Worm (Caenorhabditis elegans) whole organism, L1 larva: ENCODE measurements around the gene gegf-1.

ENCODE experiments used
- C04F5.9 ChIP-seq: sonication (generic microtip); optimal IDR thresholded peaks from 2 replicates; lab custom pipeline; 2016; ENCODE audit warnings: missing genetic modification characterization, missing compliant biosample characterization
- C16A3.4 ChIP-seq: fragments of 150-350 bp; optimal IDR thresholded peaks from 2 replicates; lab custom pipeline; 2014; ENCODE audit warnings: missing biosample characterization, missing genetic modification characterization
- F16B12.6 ChIP-seq: fragments of 150-350 bp; optimal IDR thresholded peaks from 2 replicates; lab custom pipeline; 2014; ENCODE audit warnings: missing biosample characterization, missing genetic modification characterization
- Y116A8C.19 ChIP-seq: sonication (generic microtip); optimal IDR thresholded peaks from 2 replicates; lab custom pipeline; 2016; ENCODE audit warnings: missing compliant biosample characterization, missing genetic modification characterization, borderline replicate concordance
- alr-1 ChIP-seq: fragments of 200-800 bp; sonication (Bioruptor generic); optimal IDR thresholded peaks from 2 replicates; lab custom pipeline; 2018; ENCODE audit warnings: borderline replicate concordance, mild to moderate bottlenecking, missing genetic modification characterization, missing compliant biosample characterization
- ces-1 ChIP-seq: fragments of 150-350 bp; optimal IDR thresholded peaks from 2 replicates; lab custom pipeline; 2014; ENCODE audit warnings: missing biosample characterization, missing genetic modification reagents, missing genetic modification characterization
- dpl-1 ChIP-seq, 3 experiments: fragments of 150-350 bp in 2 of 3; sonication (generic microtip) in 1 of 3; optimal IDR thresholded peaks; 2 replicates each; lab custom pipeline; 2014 to 2017; ENCODE audit warnings: missing biosample characterization in 3 of 3, missing genetic modification characterization in 3 of 3, missing genetic modification reagents in 3 of 3
- dsc-1 ChIP-seq: sonication (generic microtip); optimal IDR thresholded peaks from 2 replicates; lab custom pipeline; 2016; ENCODE audit warnings: mild to moderate bottlenecking, missing genetic modification characterization, missing compliant biosample characterization
- efl-3 ChIP-seq: fragments of 200-800 bp; sonication (Bioruptor generic); optimal IDR thresholded peaks from 2 replicates; lab custom pipeline; 2018; ENCODE audit warnings: mild to moderate bottlenecking, missing genetic modification characterization, missing compliant biosample characterization
- elt-2 ChIP-seq: sonication (generic microtip); optimal IDR thresholded peaks from 2 replicates; lab custom pipeline; 2016; ENCODE audit warnings: missing genetic modification characterization, mild to moderate bottlenecking, inconsistent platforms, missing compliant biosample characterization, missing genetic modification reagents
- elt-3 ChIP-seq, 6 experiments: fragments of 150-350 bp in 1 of 6; sonication (generic microtip); optimal IDR thresholded peaks; 2 replicates each; lab custom pipeline; 2017 to 2018; ENCODE audit warnings: missing biosample characterization in 6 of 6, missing genetic modification characterization in 6 of 6, inconsistent platforms in 1 of 6
- ets-5 ChIP-seq: fragments of 200-800 bp; sonication (Bioruptor generic); IDR thresholded peaks from 2 replicates; pipeline ENCODE4 v1.3.6; 2022; ENCODE audit warnings: missing genetic modification characterization, missing compliant biosample characterization
- fkh-4 ChIP-seq: sonication (generic microtip); optimal IDR thresholded peaks from 2 replicates; lab custom pipeline; 2016; ENCODE audit warnings: missing compliant biosample characterization, missing genetic modification characterization, borderline replicate concordance
- fkh-8 ChIP-seq: sonication (generic microtip); optimal IDR thresholded peaks from 2 replicates; lab custom pipeline; 2016; ENCODE audit warnings: mild to moderate bottlenecking, missing genetic modification characterization, missing compliant biosample characterization
- fos-1 ChIP-seq: fragments of 150-350 bp; optimal IDR thresholded peaks from 2 replicates; lab custom pipeline; 2014; ENCODE audit warnings: missing biosample characterization, missing genetic modification characterization
- grh-1 ChIP-seq: fragments of 200-800 bp; sonication (Bioruptor generic); IDR thresholded peaks from 2 replicates; pipeline ENCODE4 v1.3.6; 2022; ENCODE audit warnings: missing genetic modification reagents, missing genetic modification characterization, missing compliant biosample characterization
- hlh-17 ChIP-seq: fragments of 200-800 bp; sonication (Bioruptor generic); optimal IDR thresholded peaks from 2 replicates; lab custom pipeline; 2018; ENCODE audit warnings: missing genetic modification characterization, mild to moderate bottlenecking, missing compliant biosample characterization, moderate library complexity, borderline replicate concordance
- irx-1 ChIP-seq: sonication (generic microtip); optimal IDR thresholded peaks from 2 replicates; lab custom pipeline; 2016; ENCODE audit warnings: missing genetic modification characterization, missing compliant biosample characterization
- isw-1 ChIP-seq: fragments of 200-800 bp; sonication (Bioruptor generic); IDR thresholded peaks from 2 replicates; pipeline ENCODE4 v1.3.6; 2022; ENCODE audit warnings: missing genetic modification characterization, missing compliant biosample characterization
- lin-13 ChIP-seq: fragments of 150-350 bp; optimal IDR thresholded peaks from 2 replicates; lab custom pipeline; 2014; ENCODE audit warnings: missing biosample characterization, missing genetic modification reagents, missing genetic modification characterization
- lin-15B ChIP-seq: fragments of 150-350 bp; sonication (generic microtip); optimal IDR thresholded peaks from 3 replicates; lab custom pipeline; 2014; ENCODE audit warnings: missing biosample characterization, missing genetic modification characterization
- lir-3 ChIP-seq: sonication (generic microtip); optimal IDR thresholded peaks from 2 replicates; lab custom pipeline; 2016; ENCODE audit warnings: mild to moderate bottlenecking, missing genetic modification characterization, moderate library complexity, missing compliant biosample characterization; ENCODE audit not compliant: poor library complexity
- lsy-2 ChIP-seq, 2 experiments: fragments of 150-350 bp; optimal IDR thresholded peaks; 2 replicates each; lab custom pipeline; 2014; ENCODE audit warnings: missing biosample characterization in 2 of 2, missing genetic modification characterization in 2 of 2
- mab-9 ChIP-seq: fragments of 200-800 bp; sonication (Bioruptor generic); IDR thresholded peaks from 2 replicates; pipeline ENCODE4 v1.3.6; 2022; ENCODE audit warnings: missing genetic modification reagents, missing genetic modification characterization, missing compliant biosample characterization
- nhr-11 ChIP-seq: fragments of 150-350 bp; optimal IDR thresholded peaks from 2 replicates; lab custom pipeline; 2014; ENCODE audit warnings: missing biosample characterization, missing genetic modification characterization
- nhr-12 ChIP-seq: sonication (generic microtip); optimal IDR thresholded peaks from 2 replicates; lab custom pipeline; 2017; ENCODE audit warnings: missing biosample characterization, missing genetic modification characterization
- nhr-19 ChIP-seq: fragments of 200-800 bp; sonication (Bioruptor generic); conservative IDR thresholded peaks from 2 replicates; pipeline ENCODE4 v1.3.6; 2022; ENCODE audit warnings: missing genetic modification characterization, missing compliant biosample characterization
- nhr-237 ChIP-seq: fragments of 150-350 bp; optimal IDR thresholded peaks from 2 replicates; lab custom pipeline; 2014; ENCODE audit warnings: missing biosample characterization, missing genetic modification characterization
- nhr-28 ChIP-seq: fragments of 150-350 bp; optimal IDR thresholded peaks from 2 replicates; lab custom pipeline; 2014; ENCODE audit warnings: missing biosample characterization, missing genetic modification characterization
- nhr-47 ChIP-seq: sonication (generic microtip); optimal IDR thresholded peaks from 2 replicates; lab custom pipeline; 2016; ENCODE audit warnings: mild to moderate bottlenecking, missing genetic modification characterization, moderate library complexity, missing compliant biosample characterization
- nhr-76 ChIP-seq: sonication (generic microtip); optimal IDR thresholded peaks from 2 replicates; lab custom pipeline; 2017; ENCODE audit warnings: missing biosample characterization, missing genetic modification characterization
- nhr-77 ChIP-seq: fragments of 150-350 bp; optimal IDR thresholded peaks from 2 replicates; lab custom pipeline; 2014; ENCODE audit warnings: missing biosample characterization, missing genetic modification characterization
- nhr-84 ChIP-seq: sonication (generic microtip); optimal IDR thresholded peaks from 2 replicates; lab custom pipeline; 2017; ENCODE audit warnings: missing biosample characterization, missing genetic modification characterization
- nhr-90 ChIP-seq: sonication (generic microtip); optimal IDR thresholded peaks from 2 replicates; lab custom pipeline; 2016; ENCODE audit warnings: mild to moderate bottlenecking, missing genetic modification characterization, missing compliant biosample characterization; ENCODE audit not compliant: poor library complexity
- pag-3 ChIP-seq: sonication (generic microtip); optimal IDR thresholded peaks from 2 replicates; lab custom pipeline; 2017; ENCODE audit warnings: missing genetic modification characterization, mild to moderate bottlenecking, missing compliant biosample characterization, antibody characterized with exemption, borderline replicate concordance; ENCODE audit not compliant: insufficient read depth
- pax-3 ChIP-seq: fragments of 200-800 bp; sonication (Bioruptor generic); optimal IDR thresholded peaks from 2 replicates; lab custom pipeline; 2018; ENCODE audit warnings: mild to moderate bottlenecking, missing genetic modification characterization, moderate library complexity, missing compliant biosample characterization
- pqm-1 ChIP-seq: sonication (generic microtip); optimal IDR thresholded peaks from 3 replicates; lab custom pipeline; 2017; ENCODE audit warnings: missing biosample characterization, missing genetic modification characterization
- rnt-1 ChIP-seq: sonication (generic microtip); optimal IDR thresholded peaks from 2 replicates; lab custom pipeline; 2016; ENCODE audit warnings: mild to moderate bottlenecking, missing genetic modification characterization, moderate library complexity, missing compliant biosample characterization
- skn-1 ChIP-seq: fragments of 150-350 bp; optimal IDR thresholded peaks from 2 replicates; lab custom pipeline; 2014; ENCODE audit warnings: missing biosample characterization, missing genetic modification characterization
- snu-23 ChIP-seq: sonication (generic microtip); optimal IDR thresholded peaks from 2 replicates; lab custom pipeline; 2016; ENCODE audit warnings: missing genetic modification characterization, missing compliant biosample characterization
- sox-4 ChIP-seq: sonication (generic microtip); optimal IDR thresholded peaks from 2 replicates; lab custom pipeline; 2016; ENCODE audit warnings: missing genetic modification characterization, missing compliant biosample characterization
- sptf-1 ChIP-seq: fragments of 150-350 bp; optimal IDR thresholded peaks from 2 replicates; lab custom pipeline; 2014; ENCODE audit warnings: missing biosample characterization, missing genetic modification characterization
- swsn-7 ChIP-seq: sonication (generic microtip); optimal IDR thresholded peaks from 2 replicates; lab custom pipeline; 2016; ENCODE audit warnings: missing genetic modification characterization, missing compliant biosample characterization
- tbx-2 ChIP-seq: sonication (generic microtip); optimal IDR thresholded peaks from 2 replicates; lab custom pipeline; 2016; ENCODE audit warnings: missing genetic modification characterization, missing compliant biosample characterization
- tlp-1 ChIP-seq: fragments of 150-350 bp; optimal IDR thresholded peaks from 2 replicates; lab custom pipeline; 2014; ENCODE audit warnings: missing biosample characterization, missing genetic modification characterization
- unc-130 ChIP-seq: fragments of 150-350 bp; optimal IDR thresholded peaks from 2 replicates; lab custom pipeline; 2017; ENCODE audit warnings: missing biosample characterization, missing genetic modification characterization, inconsistent platforms
- unc-30 ChIP-seq: sonication (generic microtip); optimal IDR thresholded peaks from 2 replicates; lab custom pipeline; 2017; ENCODE audit warnings: missing biosample characterization, missing genetic modification characterization
- unc-62 ChIP-seq: fragments of 150-350 bp; optimal IDR thresholded peaks from 2 replicates; lab custom pipeline; 2014; ENCODE audit warnings: missing biosample characterization, missing genetic modification reagents, missing genetic modification characterization
- zip-4 ChIP-seq: fragments of 200-800 bp; sonication (Bioruptor generic); optimal IDR thresholded peaks from 2 replicates; lab custom pipeline; 2018; ENCODE audit warnings: mild to moderate bottlenecking, missing genetic modification characterization, moderate library complexity, missing compliant biosample characterization
- ztf-11 ChIP-seq, 2 experiments: sonication (generic microtip); optimal IDR thresholded peaks; 2 replicates each; lab custom pipeline; 2016 to 2017; ENCODE audit warnings: missing genetic modification characterization in 2 of 2, missing biosample characterization in 1 of 2, missing compliant biosample characterization in 1 of 2

gegf-1 gene

ce11 chrIV:125881-126781 lies 31.6 kb downstream of the gegf-1 start, which contains the start of the genes grld-1 and cox-6C:
Gene grld-1, minus strand, starts transcription at chrIV:125931.
Gene cox-6C, plus strand, starts transcription at chrIV:126731.
- TF ChIP-seq elt-2 (tag; lab: Kevin White, UChicago), result no peak
- TF ChIP-seq fkh-8, result peak; percentile 76
- peak; percentile 46 to 70 (median 54) for TF ChIP-seq dpl-1 (GFP tag; optimal IDR thresholded peaks at IDR 0.05; lab: Kevin White, UChicago)
- no peak for TF ChIP-seq grh-1 (GFP tag; lab: Robert Waterston, UW)
- peak; percentile 60 for TF ChIP-seq C16A3.4
- TF ChIP-seq tlp-1 (tag; lab: Kevin White, UChicago), result no peak
- no peak for TF ChIP-seq nhr-28 (tag; lab: Kevin White, UChicago)
- no peak for TF ChIP-seq zip-4 (GFP tag; lab: Kevin White, UChicago)
- TF ChIP-seq skn-1 (tag; lab: Kevin White, UChicago), result peak; percentile 38
- 0 out of 2 replicates have a peak, but pooled peaks have one; percentile 32 for TF ChIP-seq mab-9
- no peak for TF ChIP-seq efl-3
- no peak for TF ChIP-seq fkh-4 (tag; lab: Kevin White, UChicago)
- TF ChIP-seq sptf-1 (tag; lab: Kevin White, UChicago), result no peak
- no peak for TF ChIP-seq lir-3
- peak; percentile 41 for TF ChIP-seq nhr-77 (tag; lab: Kevin White, UChicago)
- no peak for TF ChIP-seq nhr-237
- no peak for TF ChIP-seq unc-62 (GFP tag; lab: Kevin White, UChicago)
- TF ChIP-seq nhr-12 (tag; lab: Kevin White, UChicago), result no peak
- TF ChIP-seq ztf-11 (tag; optimal IDR thresholded peaks at IDR 0.05; lab: Kevin White, UChicago), result peak in 1 of 2 experiments; percentile 6
- TF ChIP-seq ets-5, result no peak
- peak; percentile 60 for TF ChIP-seq unc-130 (tag; lab: Kevin White, UChicago)
- peak; percentile 67 for TF ChIP-seq tbx-2 (tag; lab: Kevin White, UChicago)
- TF ChIP-seq hlh-17 (GFP tag; lab: Kevin White, UChicago), result no peak
- TF ChIP-seq alr-1, result no peak
- peak; percentile 83 for TF ChIP-seq snu-23
- TF ChIP-seq nhr-47, result peak; percentile 79
- peak; percentile 48 for TF ChIP-seq irx-1
- no peak for TF ChIP-seq nhr-84 (tag; lab: Kevin White, UChicago)
- TF ChIP-seq nhr-11, result no peak
- TF ChIP-seq nhr-76, result no peak
- peak; percentile 46 for TF ChIP-seq nhr-90
- no peak for TF ChIP-seq unc-30 (tag; lab: Kevin White, UChicago)
- TF ChIP-seq C04F5.9 (tag; lab: Kevin White, UChicago), result no peak
- TF ChIP-seq lin-13, result peak; percentile 58
- peak; percentile 64 for TF ChIP-seq dsc-1 (tag; lab: Kevin White, UChicago)
- no peak for TF ChIP-seq pag-3 (tag; lab: Kevin White, UChicago)
- TF ChIP-seq swsn-7 (tag; lab: Kevin White, UChicago), result peak; percentile 73
- no peak for TF ChIP-seq pqm-1
- peak; percentile 16 for TF ChIP-seq lin-15B
- TF ChIP-seq lsy-2 (tag; optimal IDR thresholded peaks at IDR 0.05; lab: Kevin White, UChicago), result peak; percentile 94 to 98
- TF ChIP-seq ces-1 (GFP tag; lab: Kevin White, UChicago), result no peak
- TF ChIP-seq elt-3 (tag; optimal IDR thresholded peaks at IDR 0.05; lab: Kevin White, UChicago), result no peak
- TF ChIP-seq Y116A8C.19 (tag; lab: Kevin White, UChicago), result no peak
- no peak for TF ChIP-seq pax-3
- TF ChIP-seq isw-1 (GFP tag; lab: Robert Waterston, UW), result peak; percentile 68
- TF ChIP-seq fos-1 (tag; lab: Kevin White, UChicago), result no peak
- TF ChIP-seq rnt-1, result peak; percentile 45
- TF ChIP-seq sox-4 (tag; lab: Kevin White, UChicago), result no peak
- TF ChIP-seq F16B12.6 (tag; lab: Kevin White, UChicago), result peak; percentile 86
- TF ChIP-seq nhr-19 (GFP tag; lab: Robert Waterston, UW), result peak; percentile 52
